Worm (Caenorhabditis elegans) whole organism, mixed stage, embryonic: ENCODE data around the gene str-123.

Experiments used
- M03D4.4 ChIP-seq: sonication (generic microtip); optimal IDR thresholded peaks from 2 replicates; lab custom pipeline; 2017; ENCODE audit warnings: mild to moderate bottlenecking, missing genetic modification characterization, missing compliant biosample characterization
- bed-3 ChIP-seq: fragments of 200-800 bp; sonication (Bioruptor generic); optimal IDR thresholded peaks from 3 replicates; lab custom pipeline; 2018; ENCODE audit warnings: mild to moderate bottlenecking, missing genetic modification characterization, moderate library complexity, missing compliant biosample characterization
- blmp-1 ChIP-seq: fragments of 150-350 bp; optimal IDR thresholded peaks from 2 replicates; lab custom pipeline; 2014; ENCODE audit warnings: missing biosample characterization, missing genetic modification characterization
- ceh-43 ChIP-seq: fragments of 200-800 bp; sonication (Bioruptor generic); optimal IDR thresholded peaks from 2 replicates; lab custom pipeline; 2018; ENCODE audit warnings: mild to moderate bottlenecking, missing genetic modification characterization, moderate library complexity, missing compliant biosample characterization
- ceh-83 ChIP-seq: fragments of 200-800 bp; sonication (Bioruptor generic); optimal IDR thresholded peaks from 2 replicates; lab custom pipeline; 2018; ENCODE audit warnings: mild to moderate bottlenecking, missing genetic modification characterization, missing compliant biosample characterization
- ces-1 ChIP-seq: fragments of 150-350 bp; optimal IDR thresholded peaks from 2 replicates; lab custom pipeline; 2014; ENCODE audit warnings: missing biosample characterization, missing genetic modification reagents, missing genetic modification characterization
- cnd-1 ChIP-seq: fragments of 200-800 bp; sonication (Bioruptor generic); optimal IDR thresholded peaks from 2 replicates; lab custom pipeline; 2018; ENCODE audit warnings: mild to moderate bottlenecking, missing genetic modification characterization, missing compliant biosample characterization
- drap-1 ChIP-seq: fragments of 200-800 bp; sonication (Bioruptor generic); optimal IDR thresholded peaks from 3 replicates; lab custom pipeline; 2018; ENCODE audit warnings: mild to moderate bottlenecking, missing genetic modification characterization, missing compliant biosample characterization
- flh-1 ChIP-seq: fragments of 200-800 bp; sonication (Bioruptor generic); optimal IDR thresholded peaks from 2 replicates; lab custom pipeline; 2018; ENCODE audit warnings: mild to moderate bottlenecking, missing genetic modification characterization, moderate library complexity, missing compliant biosample characterization
- hlh-1 ChIP-seq: fragments of 150-350 bp; optimal IDR thresholded peaks from 2 replicates; lab custom pipeline; 2014; ENCODE audit warnings: missing biosample characterization, missing genetic modification reagents, missing genetic modification characterization
- lin-13 ChIP-seq: fragments of 150-350 bp; optimal IDR thresholded peaks from 2 replicates; lab custom pipeline; 2014; ENCODE audit warnings: missing biosample characterization, missing genetic modification characterization
- lin-32 ChIP-seq: fragments of 200-800 bp; sonication (Bioruptor generic); optimal IDR thresholded peaks from 2 replicates; lab custom pipeline; 2018; ENCODE audit warnings: mild to moderate bottlenecking, missing genetic modification characterization, missing compliant biosample characterization
- lsy-2 ChIP-seq: fragments of 150-350 bp; optimal IDR thresholded peaks from 2 replicates; lab custom pipeline; 2014; ENCODE audit warnings: missing biosample characterization, missing genetic modification characterization
- mab-5 ChIP-seq: fragments of 150-350 bp; optimal IDR thresholded peaks from 2 replicates; lab custom pipeline; 2014; ENCODE audit warnings: missing biosample characterization, missing genetic modification characterization
- mep-1 ChIP-seq: fragments of 150-350 bp; optimal IDR thresholded peaks from 2 replicates; lab custom pipeline; 2017; ENCODE audit warnings: missing biosample characterization, missing genetic modification reagents, missing genetic modification characterization, inconsistent platforms
- nhr-12 ChIP-seq: fragments of 150-350 bp; optimal IDR thresholded peaks from 2 replicates; lab custom pipeline; 2014; ENCODE audit warnings: missing biosample characterization, missing genetic modification characterization
- nhr-2 ChIP-seq: fragments of 150-350 bp; optimal IDR thresholded peaks from 2 replicates; lab custom pipeline; 2014; ENCODE audit warnings: missing biosample characterization, missing genetic modification characterization
- nhr-237 ChIP-seq: fragments of 150-350 bp; optimal IDR thresholded peaks from 2 replicates; lab custom pipeline; 2014; ENCODE audit warnings: missing biosample characterization, missing genetic modification characterization
- nhr-28 ChIP-seq: fragments of 150-350 bp; optimal IDR thresholded peaks from 2 replicates; lab custom pipeline; 2014; ENCODE audit warnings: missing biosample characterization, missing genetic modification characterization
- nhr-76 ChIP-seq: sonication (generic microtip); optimal IDR thresholded peaks from 2 replicates; lab custom pipeline; 2017; ENCODE audit warnings: missing biosample characterization, missing genetic modification characterization
- pha-4 ChIP-seq: fragments of 150-350 bp; optimal IDR thresholded peaks from 2 replicates; lab custom pipeline; 2018; ENCODE audit warnings: missing biosample characterization, missing genetic modification reagents, missing genetic modification characterization
- sem-2 ChIP-seq: fragments of 200-800 bp; sonication (Bioruptor generic); optimal IDR thresholded peaks from 2 replicates; lab custom pipeline; 2018; ENCODE audit warnings: mild to moderate bottlenecking, missing genetic modification characterization, missing compliant biosample characterization
- snpc-4 ChIP-seq: fragments of 150-350 bp; optimal IDR thresholded peaks from 2 replicates; lab custom pipeline; 2014; ENCODE audit warnings: missing biosample characterization, missing genetic modification characterization
- sptf-1 ChIP-seq: sonication (generic microtip); optimal IDR thresholded peaks from 2 replicates; lab custom pipeline; 2017; ENCODE audit warnings: mild to moderate bottlenecking, missing genetic modification characterization, moderate library complexity, missing compliant biosample characterization
- tbx-8 ChIP-seq: fragments of 200-800 bp; sonication (Bioruptor generic); optimal IDR thresholded peaks from 2 replicates; lab custom pipeline; 2018; ENCODE audit warnings: mild to moderate bottlenecking, missing genetic modification characterization, moderate library complexity, missing compliant biosample characterization
- unc-120 ChIP-seq: sonication (generic microtip); optimal IDR thresholded peaks from 2 replicates; lab custom pipeline; 2017; ENCODE audit warnings: missing genetic modification characterization, missing compliant biosample characterization; ENCODE audit not compliant: poor library complexity, severe bottlenecking
- unc-39 ChIP-seq: fragments of 150-350 bp; optimal IDR thresholded peaks from 2 replicates; lab custom pipeline; 2014; ENCODE audit warnings: missing biosample characterization, missing genetic modification characterization
- unc-62 ChIP-seq: fragments of 150-350 bp; optimal IDR thresholded peaks from 2 replicates; lab custom pipeline; 2014; ENCODE audit warnings: missing biosample characterization, missing genetic modification reagents, missing genetic modification characterization
- ztf-11 ChIP-seq: fragments of 150-350 bp; optimal IDR thresholded peaks from 2 replicates; lab custom pipeline; 2014; ENCODE audit warnings: missing biosample characterization, missing genetic modification characterization

str-123 gene

ce11 chrX:12826782-12827181 lies 36.6 kb downstream of the str-123 start:
- TF ChIP-seq snpc-4: no peak
- TF ChIP-seq nhr-12 (tag; lab: Kevin White, UChicago): no peak
- TF ChIP-seq pha-4: no peak
- TF ChIP-seq hlh-1 (tag; lab: Kevin White, UChicago): no peak
- no peak for TF ChIP-seq cnd-1 (tag; lab: Kevin White, UChicago)
- no peak for TF ChIP-seq unc-39 (tag; lab: Kevin White, UChicago)
- TF ChIP-seq nhr-237 (tag; lab: Kevin White, UChicago): no peak
- no peak for TF ChIP-seq bed-3
- TF ChIP-seq ces-1 (GFP tag; lab: Kevin White, UChicago): no peak
- TF ChIP-seq ceh-43 (GFP tag; lab: Kevin White, UChicago): no peak
- no peak for TF ChIP-seq blmp-1 (tag; lab: Kevin White, UChicago)
- no peak for TF ChIP-seq tbx-8 (GFP tag; lab: Kevin White, UChicago)
- no peak for TF ChIP-seq sptf-1 (tag; lab: Kevin White, UChicago)
- no peak for TF ChIP-seq lsy-2 (tag; lab: Kevin White, UChicago)
- no peak for TF ChIP-seq mab-5
- TF ChIP-seq, all 35 proteins: peak for 0

DNA sequence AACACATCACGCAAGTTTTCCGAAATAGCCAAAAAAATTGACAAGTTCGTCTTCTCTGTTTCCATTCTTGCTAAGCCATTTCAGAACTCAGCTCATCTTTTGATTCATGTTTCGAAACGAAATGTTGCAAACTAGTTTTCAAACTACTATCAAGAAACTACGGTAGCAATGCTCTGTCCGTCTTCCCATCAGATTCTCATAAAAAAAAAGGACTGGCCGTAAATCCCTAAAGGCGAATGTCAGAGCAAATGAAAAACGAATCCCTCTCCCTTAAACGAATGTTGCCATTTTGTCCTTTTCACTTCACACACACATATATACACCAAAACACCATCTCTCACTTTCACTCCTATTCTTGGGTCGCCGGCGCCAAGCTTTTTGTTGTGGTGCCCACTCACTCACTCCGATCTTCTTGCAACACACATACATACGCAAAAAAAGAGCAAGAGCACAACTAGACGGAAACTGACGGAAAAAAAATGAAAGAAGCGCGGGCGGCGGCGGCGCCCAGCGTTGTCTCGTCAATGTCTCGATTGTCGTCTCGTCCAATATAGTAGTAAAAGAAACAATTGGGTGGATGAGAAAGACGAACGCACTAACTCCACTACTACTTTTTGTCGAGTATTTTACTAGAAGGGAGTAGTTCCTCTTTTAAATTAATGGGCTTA lies 37.7 kb downstream of the str-123 start:
- TF ChIP-seq unc-120: no peak
- TF ChIP-seq unc-62 (GFP tag; lab: Kevin White, UChicago): no peak
- no peak for TF ChIP-seq lin-13
- TF ChIP-seq lsy-2 (tag; lab: Kevin White, UChicago): no peak
- no peak for TF ChIP-seq cnd-1 (tag; lab: Kevin White, UChicago)
- TF ChIP-seq pha-4: no peak

DNA sequence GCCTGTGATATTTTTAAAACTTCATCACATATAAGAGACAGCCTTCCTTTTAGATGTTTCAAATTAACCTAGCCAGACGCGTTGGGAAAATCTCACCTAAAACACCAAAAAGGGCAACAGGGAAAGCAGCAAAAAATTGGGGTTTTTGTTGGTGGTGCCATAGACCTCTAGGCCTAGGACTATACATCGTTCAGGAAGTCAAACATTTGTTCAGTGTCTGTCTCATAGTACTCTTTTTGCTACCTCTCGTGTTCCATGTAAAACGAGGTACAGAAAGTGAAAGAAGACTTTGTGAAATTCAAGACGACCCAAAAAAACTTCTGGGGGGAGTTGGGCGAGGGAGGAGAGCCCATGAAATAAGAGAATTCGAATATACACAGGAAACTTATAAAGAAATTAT lies 38.9 kb downstream of the str-123 start:
- TF ChIP-seq sem-2 (no peak), unc-39 (tag; lab: Kevin White, UChicago) (no peak), ces-1 (GFP tag; lab: Kevin White, UChicago) (no peak), ceh-43 (GFP tag; lab: Kevin White, UChicago) (no peak), nhr-28 (no peak), lsy-2 (tag; lab: Kevin White, UChicago) (no peak), hlh-1 (tag; lab: Kevin White, UChicago) (no peak), lin-13 (no peak), tbx-8 (GFP tag; lab: Kevin White, UChicago) (no peak), bed-3 (no peak), nhr-237 (tag; lab: Kevin White, UChicago) (no peak), nhr-2 (tag; lab: Kevin White, UChicago) (no peak), sptf-1 (tag; lab: Kevin White, UChicago) (no peak), flh-1 (no peak), unc-120 (no peak), mep-1 (tag; lab: Kevin White, UChicago) (no peak), nhr-12 (tag; lab: Kevin White, UChicago) (no peak), lin-32 (GFP tag; lab: Kevin White, UChicago) (no peak), ceh-83 (no peak)

DNA sequence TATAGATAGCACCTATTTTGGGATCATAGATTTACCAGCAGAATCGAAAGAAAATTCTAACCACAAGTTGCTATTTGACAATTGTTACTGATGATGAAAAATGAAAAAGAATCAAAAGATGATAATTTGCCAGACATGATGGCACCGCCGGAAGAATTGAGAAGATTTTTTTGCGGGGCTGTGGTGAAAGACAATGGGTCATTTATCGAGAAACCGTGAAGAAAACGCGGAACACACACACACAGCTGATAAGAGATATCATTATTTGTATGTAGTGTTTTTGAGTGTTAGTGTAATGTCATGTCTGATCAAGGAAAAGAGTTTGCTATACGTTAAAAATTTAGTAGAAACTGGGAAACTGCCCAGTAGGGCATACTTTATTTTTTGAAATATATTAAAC lies 44.7 kb downstream of the str-123 start:
- no peak for TF ChIP-seq ztf-11
- TF ChIP-seq nhr-28: no peak
- TF ChIP-seq hlh-1 (tag; lab: Kevin White, UChicago): no peak
- no peak for TF ChIP-seq nhr-76 (tag; lab: Kevin White, UChicago)
- no peak for TF ChIP-seq ceh-83
- TF ChIP-seq lin-13: no peak
- TF ChIP-seq unc-62 (GFP tag; lab: Kevin White, UChicago): no peak
- no peak for TF ChIP-seq cnd-1 (tag; lab: Kevin White, UChicago)
- no peak for TF ChIP-seq mep-1 (tag; lab: Kevin White, UChicago)
- TF ChIP-seq M03D4.4 (tag; lab: Kevin White, UChicago): no peak
- TF ChIP-seq drap-1 (GFP tag; lab: Kevin White, UChicago): no peak
- no peak for TF ChIP-seq ceh-43 (GFP tag; lab: Kevin White, UChicago)
